Worm (Caenorhabditis elegans) whole organism, late embryonic: ENCODE data around the gene F49H12.3.

Experiments used
- C08G9.2 ChIP-seq: sonication (generic microtip); optimal IDR thresholded peaks from 2 replicates; lab custom pipeline; 2016; ENCODE audit warnings: mild to moderate bottlenecking, missing genetic modification characterization, moderate library complexity, missing compliant biosample characterization
- C38D4.7 ChIP-seq: fragments of 200-800 bp; sonication (Bioruptor generic); optimal IDR thresholded peaks from 2 replicates; lab custom pipeline; 2018; ENCODE audit warnings: mild to moderate bottlenecking, missing genetic modification characterization, moderate library complexity, missing compliant biosample characterization
- F13H6.1 ChIP-seq: sonication (generic microtip); optimal IDR thresholded peaks from 2 replicates; lab custom pipeline; 2016; ENCODE audit warnings: missing genetic modification characterization, missing compliant biosample characterization
- Y22D7AL.16 ChIP-seq: sonication (generic microtip); optimal IDR thresholded peaks from 2 replicates; lab custom pipeline; 2016; ENCODE audit warnings: missing genetic modification characterization, missing compliant biosample characterization
- ahr-1 ChIP-seq: sonication (generic microtip); optimal IDR thresholded peaks from 2 replicates; lab custom pipeline; 2016; ENCODE audit warnings: missing genetic modification characterization, missing compliant biosample characterization
- ceh-19 ChIP-seq: fragments of 200-800 bp; sonication (Bioruptor generic); optimal IDR thresholded peaks from 2 replicates; lab custom pipeline; 2018; ENCODE audit warnings: mild to moderate bottlenecking, missing genetic modification characterization, missing compliant biosample characterization
- ceh-22 ChIP-seq: sonication (generic microtip); optimal IDR thresholded peaks from 2 replicates; lab custom pipeline; 2017; ENCODE audit warnings: missing biosample characterization, missing genetic modification characterization
- ceh-24 ChIP-seq: sonication (generic microtip); optimal IDR thresholded peaks from 2 replicates; lab custom pipeline; 2016; ENCODE audit warnings: mild to moderate bottlenecking, missing genetic modification characterization, missing compliant biosample characterization
- ceh-30 ChIP-seq: fragments of 150-350 bp; optimal IDR thresholded peaks from 2 replicates; lab custom pipeline; 2014; ENCODE audit warnings: missing biosample characterization, missing genetic modification characterization
- ceh-31 ChIP-seq: sonication (generic microtip); optimal IDR thresholded peaks from 2 replicates; lab custom pipeline; 2016; ENCODE audit warnings: missing genetic modification characterization, missing compliant biosample characterization
- ceh-34 ChIP-seq: sonication (generic microtip); optimal IDR thresholded peaks from 2 replicates; lab custom pipeline; 2016; ENCODE audit warnings: mild to moderate bottlenecking, missing genetic modification characterization, missing compliant biosample characterization
- ceh-9 ChIP-seq: sonication (generic microtip); optimal IDR thresholded peaks from 2 replicates; lab custom pipeline; 2016; ENCODE audit warnings: mild to moderate bottlenecking, missing genetic modification characterization, inconsistent platforms, missing compliant biosample characterization
- che-1 ChIP-seq: sonication (generic microtip); optimal IDR thresholded peaks from 2 replicates; lab custom pipeline; 2016; ENCODE audit warnings: mild to moderate bottlenecking, missing genetic modification characterization, missing compliant biosample characterization
- dve-1 ChIP-seq: sonication (generic microtip); optimal IDR thresholded peaks from 2 replicates; lab custom pipeline; 2017; ENCODE audit warnings: antibody characterized with exemption, mild to moderate bottlenecking, missing genetic modification characterization, missing compliant biosample characterization
- ets-4 ChIP-seq: sonication (generic microtip); optimal IDR thresholded peaks from 2 replicates; lab custom pipeline; 2016; ENCODE audit warnings: missing genetic modification characterization, missing compliant biosample characterization
- fkh-10 ChIP-seq: fragments of 150-350 bp; optimal IDR thresholded peaks from 2 replicates; lab custom pipeline; 2014; ENCODE audit warnings: missing biosample characterization, missing genetic modification reagents, missing genetic modification characterization
- hlh-30 ChIP-seq: sonication (generic microtip); optimal IDR thresholded peaks from 2 replicates; lab custom pipeline; 2017; ENCODE audit warnings: antibody characterized with exemption, missing genetic modification characterization, missing compliant biosample characterization; ENCODE audit not compliant: insufficient read depth
- hlh-6 ChIP-seq: sonication (generic microtip); optimal IDR thresholded peaks from 2 replicates; lab custom pipeline; 2016; ENCODE audit warnings: missing genotype, missing genetic modification characterization, missing compliant biosample characterization
- hlh-8 ChIP-seq: sonication (generic microtip); optimal IDR thresholded peaks from 2 replicates; lab custom pipeline; 2016; ENCODE audit warnings: missing genotype, missing genetic modification characterization, missing compliant biosample characterization
- lin-11 ChIP-seq: fragments of 200-800 bp; sonication (Bioruptor generic); optimal IDR thresholded peaks from 2 replicates; lab custom pipeline; 2018; ENCODE audit warnings: mild to moderate bottlenecking, missing genetic modification characterization, missing compliant biosample characterization
- madf-2 ChIP-seq: sonication (generic microtip); optimal IDR thresholded peaks from 2 replicates; lab custom pipeline; 2017; ENCODE audit warnings: missing genetic modification characterization, missing compliant biosample characterization
- nfya-1 ChIP-seq: sonication (generic microtip); optimal IDR thresholded peaks from 2 replicates; lab custom pipeline; 2017; ENCODE audit warnings: missing genetic modification characterization, mild to moderate bottlenecking, missing compliant biosample characterization, antibody characterized with exemption, moderate library complexity
- nhr-232 ChIP-seq: sonication (generic microtip); optimal IDR thresholded peaks from 2 replicates; lab custom pipeline; 2016; ENCODE audit warnings: missing genetic modification characterization, missing compliant biosample characterization
- npax-4 ChIP-seq: sonication (generic microtip); optimal IDR thresholded peaks from 2 replicates; lab custom pipeline; 2016; ENCODE audit warnings: missing genetic modification characterization, missing compliant biosample characterization
- pag-3 ChIP-seq: sonication (generic microtip); optimal IDR thresholded peaks from 2 replicates; lab custom pipeline; 2016; ENCODE audit warnings: missing compliant biosample characterization, missing genetic modification characterization, borderline replicate concordance
- pax-1 ChIP-seq: fragments of 150-350 bp; optimal IDR thresholded peaks from 2 replicates; lab custom pipeline; 2014; ENCODE audit warnings: missing biosample characterization, missing genetic modification characterization
- pha-2 ChIP-seq: sonication (generic microtip); optimal IDR thresholded peaks from 2 replicates; lab custom pipeline; 2017; ENCODE audit warnings: mild to moderate bottlenecking, missing genetic modification characterization, missing compliant biosample characterization
- pros-1 ChIP-seq: fragments of 150-350 bp; optimal IDR thresholded peaks from 2 replicates; lab custom pipeline; 2014; ENCODE audit warnings: missing biosample characterization, missing genetic modification reagents, missing genetic modification characterization
- ref-2 ChIP-seq: sonication (generic microtip); optimal IDR thresholded peaks from 2 replicates; lab custom pipeline; 2016; ENCODE audit warnings: missing genetic modification characterization, missing compliant biosample characterization
- sox-2 ChIP-seq: fragments of 200-800 bp; sonication (Bioruptor generic); IDR thresholded peaks from 2 replicates; pipeline ENCODE4 v1.3.6; 2022; ENCODE audit warnings: missing genetic modification reagents, missing genetic modification characterization, missing compliant biosample characterization
- syd-9 ChIP-seq: sonication (generic microtip); optimal IDR thresholded peaks from 2 replicates; lab custom pipeline; 2016; ENCODE audit warnings: mild to moderate bottlenecking, missing genetic modification characterization, moderate library complexity, missing compliant biosample characterization
- tbx-2 ChIP-seq: sonication (generic microtip); optimal IDR thresholded peaks from 2 replicates; lab custom pipeline; 2016; ENCODE audit warnings: missing genetic modification characterization, missing compliant biosample characterization
- ttx-3 ChIP-seq: sonication (generic microtip); optimal IDR thresholded peaks from 2 replicates; lab custom pipeline; 2016; ENCODE audit warnings: missing genetic modification reagents, missing genetic modification characterization, missing compliant biosample characterization
- unc-42 ChIP-seq: sonication (generic microtip); optimal IDR thresholded peaks from 2 replicates; lab custom pipeline; 2016; ENCODE audit warnings: missing genotype, missing genetic modification characterization, missing compliant biosample characterization
- unc-55 ChIP-seq: sonication (generic microtip); optimal IDR thresholded peaks from 2 replicates; lab custom pipeline; 2017; ENCODE audit warnings: missing biosample characterization, missing genetic modification reagents, missing genetic modification characterization
- zip-5 ChIP-seq: sonication (generic microtip); optimal IDR thresholded peaks from 2 replicates; lab custom pipeline; 2016; ENCODE audit warnings: missing genetic modification characterization, missing compliant biosample characterization
- ztf-16 ChIP-seq: sonication (generic microtip); optimal IDR thresholded peaks from 2 replicates; lab custom pipeline; 2017; ENCODE audit warnings: missing genetic modification characterization, missing compliant biosample characterization

F49H12.3 gene

DNA sequence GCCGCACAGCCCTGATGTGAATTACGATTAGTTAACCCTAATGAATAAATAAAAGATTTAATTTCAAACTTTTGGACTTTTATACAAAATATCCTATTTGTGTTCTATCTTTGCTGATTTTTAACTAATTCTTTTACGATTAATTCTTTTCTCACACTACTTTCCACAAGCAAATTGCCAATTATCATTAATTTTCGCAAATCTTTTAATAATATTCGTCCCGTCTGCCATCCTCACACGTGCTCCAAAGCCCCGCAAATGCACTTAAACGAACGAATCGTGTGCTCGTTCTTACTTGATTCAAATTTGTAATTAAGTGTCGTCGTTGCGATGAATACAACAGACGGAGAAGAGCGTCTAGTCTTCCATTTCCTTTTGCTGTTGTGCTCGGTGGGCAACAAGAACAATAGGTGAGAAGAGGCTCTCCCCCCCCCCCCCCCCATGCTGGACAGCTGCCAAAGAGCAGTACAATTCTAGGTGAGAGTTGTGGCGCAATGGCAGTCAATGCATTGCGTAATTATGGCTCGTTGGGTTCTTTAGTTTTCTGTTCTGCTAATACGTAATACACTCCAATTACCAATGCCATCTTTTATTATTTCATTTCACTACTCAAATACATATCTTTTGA, 39.5 kb upstream of the F49H12.3 start:
- no peak for TF ChIP-seq nfya-1
- no peak for TF ChIP-seq Y22D7AL.16
- no peak for TF ChIP-seq ets-4
- no peak for TF ChIP-seq C38D4.7 (GFP tag; lab: Kevin White, UChicago)
- peak; percentile 45 for TF ChIP-seq ceh-31 (tag; lab: Kevin White, UChicago)
- no peak for TF ChIP-seq hlh-8 (tag; lab: Kevin White, UChicago)
- TF ChIP-seq pag-3: no peak
- TF ChIP-seq zip-5 (tag; lab: Kevin White, UChicago): no peak
- TF ChIP-seq sox-2 (GFP tag; lab: Robert Waterston, UW): peak; percentile 55
- peak; percentile 96 for TF ChIP-seq unc-42 (tag; lab: Kevin White, UChicago)
- TF ChIP-seq F13H6.1 (tag; lab: Kevin White, UChicago): no peak

DNA sequence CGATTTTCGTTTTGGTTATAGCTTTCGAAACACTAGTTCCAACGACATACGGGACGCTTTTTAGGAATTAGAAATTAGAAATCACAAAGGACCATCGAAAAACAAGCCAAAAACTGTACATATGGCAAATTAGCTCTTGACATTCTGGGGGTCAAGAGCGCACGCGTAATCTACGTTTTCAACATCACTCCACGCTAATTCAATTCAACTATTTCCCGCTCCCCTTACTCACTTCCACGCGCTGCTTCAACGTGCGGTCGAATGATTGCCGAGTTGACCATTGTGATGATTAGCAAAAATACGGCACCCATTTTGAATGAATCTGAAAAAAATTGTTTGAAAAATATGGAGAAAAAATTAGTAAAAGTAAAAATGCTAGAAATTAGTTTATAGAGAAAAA, 38.6 kb upstream of the F49H12.3 start:
- TF ChIP-seq pha-2 (tag; lab: Kevin White, UChicago): no peak
- TF ChIP-seq unc-42 (tag; lab: Kevin White, UChicago): peak; percentile 74

- TF ChIP-seq ceh-24 (tag; lab: Kevin White, UChicago) (no peak), Y22D7AL.16 (no peak), ref-2 (tag; lab: Kevin White, UChicago) (peak; percentile 9), syd-9 (tag; lab: Kevin White, UChicago) (no peak), unc-55 (GFP tag; lab: Kevin White, UChicago) (peak; percentile 99)
These were observed 38.0 kb upstream of the F49H12.3 start, which contains the start of gene igcm-4 for ce11 chrX:2046124-2046722. Gene igcm-4, minus strand, starts transcription at chrX:2046360.

- peak; percentile 19 for TF ChIP-seq pha-2 (tag; lab: Kevin White, UChicago)
- TF ChIP-seq ceh-22: peak; percentile 66
- peak; percentile 66 for TF ChIP-seq unc-55 (GFP tag; lab: Kevin White, UChicago)
- no peak for TF ChIP-seq ceh-31 (tag; lab: Kevin White, UChicago)
These were observed 36.8 kb upstream of the F49H12.3 start for ce11 chrX:2047208-2047946.

DNA sequence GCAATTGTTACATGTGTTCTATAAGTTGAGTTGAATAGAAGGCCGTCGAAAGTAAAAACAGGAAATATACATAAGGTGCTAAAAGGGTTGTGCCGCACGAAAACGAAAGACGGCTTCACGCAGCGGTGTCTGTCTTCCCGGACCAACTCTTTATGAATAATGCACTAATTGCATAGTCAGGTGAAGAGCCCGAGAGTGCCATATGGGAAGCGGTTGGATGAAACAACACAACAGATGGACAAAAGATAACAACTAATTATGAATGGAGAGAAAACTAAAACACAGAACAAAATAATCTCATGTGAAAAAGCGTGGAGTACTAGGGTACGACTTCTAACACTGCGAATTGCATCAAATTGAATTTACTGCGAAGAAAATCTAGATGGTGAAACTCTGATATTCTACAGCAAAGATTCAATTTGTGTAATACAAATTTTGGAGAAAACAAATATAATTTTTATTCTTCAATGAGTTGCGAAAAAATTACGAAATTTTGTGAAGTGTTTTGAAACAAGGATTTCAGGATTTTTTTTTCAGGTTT, 35.2 kb upstream of the F49H12.3 start:
- no peak for TF ChIP-seq nfya-1
- no peak for TF ChIP-seq C08G9.2 (tag; lab: Kevin White, UChicago)
- no peak for TF ChIP-seq pax-1 (tag; lab: Kevin White, UChicago)
- TF ChIP-seq hlh-30 (tag; lab: Kevin White, UChicago): no peak
- TF ChIP-seq ceh-30 (tag; lab: Kevin White, UChicago): no peak
- no peak for TF ChIP-seq ceh-9 (tag; lab: Kevin White, UChicago)
- no peak for TF ChIP-seq ahr-1 (tag; lab: Kevin White, UChicago)
- no peak for TF ChIP-seq tbx-2 (tag; lab: Kevin White, UChicago)
- no peak for TF ChIP-seq npax-4 (tag; lab: Kevin White, UChicago)
- no peak for TF ChIP-seq nhr-232 (tag; lab: Kevin White, UChicago)
- peak; percentile 66 for TF ChIP-seq ceh-31 (tag; lab: Kevin White, UChicago)
- TF ChIP-seq ztf-16 (tag; lab: Kevin White, UChicago): no peak
- no peak for TF ChIP-seq madf-2 (tag; lab: Kevin White, UChicago)
- TF ChIP-seq hlh-8 (tag; lab: Kevin White, UChicago): no peak
- no peak for TF ChIP-seq dve-1
- peak; percentile 89 for TF ChIP-seq unc-42 (tag; lab: Kevin White, UChicago)
- TF ChIP-seq fkh-10: no peak
- TF ChIP-seq ceh-24 (tag; lab: Kevin White, UChicago): no peak
- TF ChIP-seq che-1 (tag; lab: Kevin White, UChicago): no peak
- no peak for TF ChIP-seq ceh-34
- TF ChIP-seq ref-2 (tag; lab: Kevin White, UChicago): peak; percentile 23
- no peak for TF ChIP-seq lin-11
- TF ChIP-seq ttx-3 (tag; lab: Kevin White, UChicago): no peak
- TF ChIP-seq hlh-6 (tag; lab: Kevin White, UChicago): no peak
- no peak for TF ChIP-seq unc-55 (GFP tag; lab: Kevin White, UChicago)
- no peak for TF ChIP-seq pros-1
- TF ChIP-seq ceh-19: no peak
